Fruit fly (Drosophila melanogaster): Measurements from ENCODE around the gene CG10492.

Gene CG10492

DNA sequence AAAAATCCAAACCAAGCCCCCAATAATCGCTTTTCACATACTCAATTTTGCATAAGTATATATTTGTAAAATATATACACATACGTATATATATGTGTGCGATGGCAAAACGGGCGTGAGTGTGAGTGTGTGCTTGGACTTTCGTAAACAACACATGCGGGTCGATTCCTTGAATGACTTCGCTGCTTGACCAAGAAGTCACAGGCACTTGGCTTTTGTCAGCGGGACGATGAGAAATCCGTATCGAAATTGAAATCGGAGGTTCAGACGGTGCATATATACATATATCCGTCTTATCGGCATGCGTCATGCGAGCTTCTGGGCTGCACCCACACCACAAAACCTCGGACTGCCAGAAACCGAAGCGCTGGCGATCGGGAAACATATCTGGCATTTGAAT, 18.9 kb upstream of the CG10492 start:
- TF ChIP-seq Eip93F (GFP tag; optimal IDR thresholded peaks at IDR 0.05) (peak; percentile 37), svp (GFP tag) (peak; percentile 90), Hr4 (GFP tag; optimal IDR thresholded peaks at IDR 0.05) (no peak)

DNA sequence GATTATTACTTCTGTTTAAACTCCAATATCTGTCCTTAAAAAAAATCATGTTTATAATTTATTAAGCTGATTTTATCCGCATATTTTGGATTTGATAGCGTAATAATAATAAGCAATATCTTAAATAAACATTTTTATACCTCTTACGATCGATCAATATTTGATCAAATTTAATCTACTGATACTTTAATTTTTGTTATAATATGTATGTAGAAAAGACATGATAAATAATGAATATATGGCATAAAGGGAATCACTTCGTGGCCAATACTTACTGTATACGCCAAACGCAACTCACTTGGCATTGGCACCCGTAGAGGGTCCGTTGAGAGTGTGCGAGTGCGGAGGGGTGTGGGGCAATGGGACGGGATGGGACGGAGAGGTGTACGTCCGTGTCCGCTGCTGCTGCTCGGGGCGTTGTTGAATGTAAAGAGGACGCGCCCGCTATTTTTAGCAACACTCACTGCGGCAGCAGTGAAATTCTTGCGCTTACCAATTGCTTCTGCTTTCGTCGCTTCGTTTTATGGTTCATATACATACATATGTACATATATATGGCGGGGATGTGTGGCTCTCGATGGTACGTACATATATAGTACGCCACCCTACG, 17.7 kb upstream of the CG10492 start:
- TF ChIP-seq CG6163 (GFP tag; IDR thresholded peaks at IDR 0.05) (no peak), pdm3 (GFP tag; optimal IDR thresholded peaks at IDR 0.05) (peak; percentile 31), dac (GFP tag; optimal IDR thresholded peaks at IDR 0.05) (no peak), CG6854 (GFP tag; optimal IDR thresholded peaks at IDR 0.05) (no peak), CG31627 (GFP tag; optimal IDR thresholded peaks at IDR 0.05) (no peak), Eip93F (GFP tag; optimal IDR thresholded peaks at IDR 0.05) (no peak), CG34406 (GFP tag; optimal IDR thresholded peaks at IDR 0.05) (no peak), Eip78C (GFP tag) (peak; percentile 82), Ets21C (GFP tag; optimal IDR thresholded peaks at IDR 0.05) (no peak), CG6276 (GFP tag; optimal IDR thresholded peaks at IDR 0.05) (peak; percentile 1), achi (GFP tag; optimal IDR thresholded peaks at IDR 0.05) (peak; percentile 8), fkh (GFP tag; optimal IDR thresholded peaks at IDR 0.05) (no peak), Eip75B (GFP tag; optimal IDR thresholded peaks at IDR 0.05) (no peak), cyc (GFP tag; optimal IDR thresholded peaks at IDR 0.05) (no peak), fd59A (GFP tag; optimal IDR thresholded peaks at IDR 0.05) (no peak), CG8119 (GFP tag; IDR thresholded peaks at IDR 0.05) (no peak), CG10669 (GFP tag; optimal IDR thresholded peaks at IDR 0.05) (no peak), Smox (GFP tag; optimal IDR thresholded peaks at IDR 0.05) (no peak), eg (GFP tag; IDR thresholded peaks at IDR 0.05) (no peak), Sox14 (GFP tag; optimal IDR thresholded peaks at IDR 0.05) (no peak), salr (GFP tag; optimal IDR thresholded peaks at IDR 0.05) (no peak), Ets96B (tag; optimal IDR thresholded peaks at IDR 0.05) (no peak), ss (GFP tag; optimal IDR thresholded peaks at IDR 0.05) (peak in 1 of 2 experiments; percentile 7), CG11902 (GFP tag; optimal IDR thresholded peaks at IDR 0.05) (no peak), topi (GFP tag; optimal IDR thresholded peaks at IDR 0.05) (no peak), Sox102F (GFP tag; optimal IDR thresholded peaks at IDR 0.05) (no peak), Sox15 (GFP tag; optimal IDR thresholded peaks at IDR 0.05) (no peak), Hr4 (GFP tag; optimal IDR thresholded peaks at IDR 0.05) (no peak), vri (GFP tag; optimal IDR thresholded peaks at IDR 0.05) (no peak), CG10631 (GFP tag; optimal IDR thresholded peaks at IDR 0.05) (no peak), svp (GFP tag) (peak; percentile 54), Hr38 (GFP tag; optimal IDR thresholded peaks at IDR 0.05) (no peak), CG8319 (GFP tag; optimal IDR thresholded peaks at IDR 0.05) (no peak), Gug (GFP tag; IDR thresholded peaks at IDR 0.05) (no peak), OdsH (GFP tag; optimal IDR thresholded peaks at IDR 0.05) (no peak), CG32006 (GFP tag; optimal IDR thresholded peaks at IDR 0.05) (peak; percentile 34), lz (GFP tag; optimal IDR thresholded peaks at IDR 0.05) (no peak), CG11294 (GFP tag; IDR thresholded peaks at IDR 0.05) (no peak), Lpt (GFP tag; optimal IDR thresholded peaks at IDR 0.05) (peak; percentile 51), CG11762 (GFP tag; optimal IDR thresholded peaks at IDR 0.05; ENCODE audit: insufficient read depth) (no peak), CG1621 (tag; optimal IDR thresholded peaks at IDR 0.05) (peak; percentile 48), CG6808 (GFP tag; optimal IDR thresholded peaks at IDR 0.05) (no peak), CG15336 (GFP tag; IDR thresholded peaks at IDR 0.05) (no peak), dsx (GFP tag; optimal IDR thresholded peaks at IDR 0.05; ENCODE audit: poor library complexity, severe bottlenecking) (no peak), CG6792 (GFP tag; optimal IDR thresholded peaks at IDR 0.05) (no peak), esn (GFP tag; optimal IDR thresholded peaks at IDR 0.05) (peak; percentile 14), CG16779 (tag; optimal IDR thresholded peaks at IDR 0.05) (no peak), CG7368 (GFP tag; optimal IDR thresholded peaks at IDR 0.05) (no peak), CG3919 (GFP tag; optimal IDR thresholded peaks at IDR 0.05) (peak; percentile 11), net (GFP tag; optimal IDR thresholded peaks at IDR 0.05) (no peak)
